Fruit fly (Drosophila melanogaster) whole organism, pupa: ENCODE measurements around the gene Trpgamma.

Source experiments
- CG14655 ChIP-seq: fragments of 200-800 bp; sonication (Bioruptor generic); optimal IDR thresholded peaks from 3 replicates; lab custom pipeline; 2017; ENCODE audit warnings: mild to moderate bottlenecking, missing biosample characterization, missing genetic modification reagents, missing genetic modification characterization
- CG34367 ChIP-seq: fragments of 200-800 bp; sonication (Bioruptor generic); optimal IDR thresholded peaks from 2 replicates; lab custom pipeline; 2018; ENCODE audit warnings: missing biosample characterization, mild to moderate bottlenecking, missing genetic modification characterization
- D1 ChIP-seq: fragments of 200-800 bp; sonication (Bioruptor generic); optimal IDR thresholded peaks from 2 replicates; lab custom pipeline; 2018; ENCODE audit warnings: missing biosample characterization, mild to moderate bottlenecking, missing genetic modification characterization, moderate library complexity
- Pif1B ChIP-seq: fragments of 200-800 bp; sonication (Bioruptor generic); optimal IDR thresholded peaks from 3 replicates; lab custom pipeline; 2016; ENCODE audit warnings: missing biosample characterization, missing genetic modification characterization

- TF ChIP-seq CG14655 (GFP tag; lab: Kevin White, UChicago) = peak; percentile 46
- TF ChIP-seq Pif1B (GFP tag; lab: Kevin White, UChicago) = no peak
- no peak for TF ChIP-seq CG34367
- no peak for TF ChIP-seq D1
Measured at dm6 chr2L:16718446-16719173, 42.1 kb upstream of the Trpgamma start.
